Fruit fly (Drosophila melanogaster) whole organism, embryonic: ENCODE data around the gene CG44001.

Experiments
- B-H1 ChIP-seq: fragments of 200-800 bp; sonication (Bioruptor generic); IDR thresholded peaks from 3 replicates; pipeline ENCODE4 v1.3.6; 2022; ENCODE audit warnings: missing biosample characterization, missing genetic modification characterization
- CG10979 ChIP-seq: fragments of 200-800 bp; sonication (Bioruptor generic); optimal IDR thresholded peaks from 2 replicates; lab custom pipeline; 2018; ENCODE audit warnings: missing biosample characterization, mild to moderate bottlenecking, missing genetic modification characterization, moderate library complexity
- CG4854 ChIP-seq: fragments of 200-800 bp; sonication (Bioruptor generic); optimal IDR thresholded peaks from 2 replicates; lab custom pipeline; 2016; ENCODE audit warnings: missing biosample characterization, missing genetic modification characterization, inconsistent platforms
- CG6254 ChIP-seq: fragments of 200-800 bp; sonication (Bioruptor generic); optimal IDR thresholded peaks from 3 replicates; lab custom pipeline; 2017; ENCODE audit warnings: mild to moderate bottlenecking, missing biosample characterization, missing genetic modification reagents, missing genetic modification characterization

DNA sequence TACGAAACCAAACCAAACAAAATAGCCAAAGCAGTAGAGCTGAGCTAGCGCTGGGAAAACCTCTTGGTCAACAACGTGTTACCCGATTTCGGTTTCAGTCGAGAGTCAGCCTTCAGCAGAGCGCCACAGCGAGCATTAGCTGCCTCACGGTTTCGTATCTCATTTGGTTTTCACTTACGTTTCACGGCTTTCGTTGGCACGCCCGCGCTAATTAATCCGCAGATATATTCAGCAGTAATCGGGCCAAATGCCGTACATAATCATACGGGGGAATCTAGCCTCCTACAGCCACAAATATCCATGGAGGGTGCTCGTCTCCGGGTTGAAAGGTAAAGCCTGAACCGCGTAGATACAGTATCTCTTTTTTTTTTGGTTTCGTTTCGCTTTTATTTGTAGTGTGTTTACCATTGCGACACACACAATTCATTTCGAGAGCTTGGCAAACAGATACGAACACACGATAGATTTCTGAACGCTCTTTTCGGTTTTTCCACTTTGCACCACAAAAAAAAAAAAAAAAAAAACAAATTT lies 1.4 kb downstream of the CG44001 start, which contains the start of gene CG31650:
- no peak for TF ChIP-seq CG4854
- TF ChIP-seq B-H1: no peak; the same call in 2 of the 3 replicates
- no peak for TF ChIP-seq CG6254
- no peak for TF ChIP-seq CG10979
